Worm (Caenorhabditis elegans) whole organism, L1 larva: Measurements from ENCODE around the gene catp-4.

Experiments
- C16A3.4 ChIP-seq: fragments of 150-350 bp; optimal IDR thresholded peaks from 2 replicates; lab custom pipeline; 2014; ENCODE audit warnings: missing biosample characterization, missing genetic modification characterization
- Y116A8C.19 ChIP-seq: sonication (generic microtip); optimal IDR thresholded peaks from 2 replicates; lab custom pipeline; 2016; ENCODE audit warnings: missing compliant biosample characterization, missing genetic modification characterization, borderline replicate concordance
- aha-1 ChIP-seq: fragments of 150-350 bp; optimal IDR thresholded peaks from 2 replicates; lab custom pipeline; 2014; ENCODE audit warnings: missing biosample characterization, missing genetic modification characterization
- alr-1 ChIP-seq: fragments of 200-800 bp; sonication (Bioruptor generic); optimal IDR thresholded peaks from 2 replicates; lab custom pipeline; 2018; ENCODE audit warnings: borderline replicate concordance, mild to moderate bottlenecking, missing genetic modification characterization, missing compliant biosample characterization
- blmp-1 ChIP-seq: fragments of 150-350 bp; optimal IDR thresholded peaks from 2 replicates; lab custom pipeline; 2014; ENCODE audit warnings: missing biosample characterization, missing genetic modification characterization
- ceh-82 ChIP-seq, 3 experiments: fragments of 150-350 bp in 1 of 3; sonication (generic microtip) in 2 of 3; optimal IDR thresholded peaks; 2 replicates each; lab custom pipeline; 2014 to 2017; ENCODE audit warnings: missing biosample characterization in 3 of 3, missing genetic modification characterization in 3 of 3
- ces-1 ChIP-seq: fragments of 150-350 bp; optimal IDR thresholded peaks from 2 replicates; lab custom pipeline; 2014; ENCODE audit warnings: missing biosample characterization, missing genetic modification reagents, missing genetic modification characterization
- efl-1 ChIP-seq, 4 experiments: fragments of 150-350 bp; optimal IDR thresholded peaks in 3 of 4; peaks in 1 of 4; 1 replicate in 1 of 4; 2 replicates in 3 of 4; lab custom pipeline; 2014; ENCODE audit warnings: missing biosample characterization in 2 of 4, missing genetic modification characterization in 2 of 4, missing genetic modification reagents in 2 of 4
- egl-13 ChIP-seq: sonication (generic microtip); optimal IDR thresholded peaks from 2 replicates; lab custom pipeline; 2016; ENCODE audit warnings: missing genotype, missing genetic modification reagents, missing genetic modification characterization, missing compliant biosample characterization
- elt-3 ChIP-seq, 6 experiments: fragments of 150-350 bp in 1 of 6; sonication (generic microtip); optimal IDR thresholded peaks; 2 replicates each; lab custom pipeline; 2017 to 2018; ENCODE audit warnings: missing biosample characterization in 6 of 6, missing genetic modification characterization in 6 of 6, inconsistent platforms in 1 of 6
- ets-5 ChIP-seq: fragments of 200-800 bp; sonication (Bioruptor generic); IDR thresholded peaks from 2 replicates; pipeline ENCODE4 v1.3.6; 2022; ENCODE audit warnings: missing genetic modification characterization, missing compliant biosample characterization
- fkh-10 ChIP-seq: sonication (generic microtip); optimal IDR thresholded peaks from 2 replicates; lab custom pipeline; 2017; ENCODE audit warnings: missing biosample characterization, missing genetic modification reagents, missing genetic modification characterization
- fkh-4 ChIP-seq: sonication (generic microtip); optimal IDR thresholded peaks from 2 replicates; lab custom pipeline; 2016; ENCODE audit warnings: missing compliant biosample characterization, missing genetic modification characterization, borderline replicate concordance
- grh-1 ChIP-seq: fragments of 200-800 bp; sonication (Bioruptor generic); IDR thresholded peaks from 2 replicates; pipeline ENCODE4 v1.3.6; 2022; ENCODE audit warnings: missing genetic modification reagents, missing genetic modification characterization, missing compliant biosample characterization
- hlh-17 ChIP-seq: fragments of 200-800 bp; sonication (Bioruptor generic); optimal IDR thresholded peaks from 2 replicates; lab custom pipeline; 2018; ENCODE audit warnings: missing genetic modification characterization, mild to moderate bottlenecking, missing compliant biosample characterization, moderate library complexity, borderline replicate concordance
- lin-14 ChIP-seq: fragments of 200-800 bp; sonication (Bioruptor generic); optimal IDR thresholded peaks from 2 replicates; lab custom pipeline; 2018; ENCODE audit warnings: mild to moderate bottlenecking, missing genetic modification characterization, moderate library complexity, missing compliant biosample characterization
- lin-15B ChIP-seq: fragments of 150-350 bp; sonication (generic microtip); optimal IDR thresholded peaks from 3 replicates; lab custom pipeline; 2014; ENCODE audit warnings: missing biosample characterization, missing genetic modification characterization
- lin-35 ChIP-seq, 2 experiments: fragments of 150-350 bp; optimal IDR thresholded peaks; 2 replicates each; lab custom pipeline; 2014; ENCODE audit warnings: missing biosample characterization in 2 of 2, missing genetic modification characterization in 2 of 2, missing genetic modification reagents in 2 of 2
- mab-9 ChIP-seq: fragments of 200-800 bp; sonication (Bioruptor generic); IDR thresholded peaks from 2 replicates; pipeline ENCODE4 v1.3.6; 2022; ENCODE audit warnings: missing genetic modification reagents, missing genetic modification characterization, missing compliant biosample characterization
- mef-2 ChIP-seq: fragments of 150-350 bp; optimal IDR thresholded peaks from 2 replicates; lab custom pipeline; 2014; ENCODE audit warnings: missing biosample characterization, missing genetic modification characterization
- nhr-19 ChIP-seq: fragments of 200-800 bp; sonication (Bioruptor generic); conservative IDR thresholded peaks from 2 replicates; pipeline ENCODE4 v1.3.6; 2022; ENCODE audit warnings: missing genetic modification characterization, missing compliant biosample characterization
- nhr-77 ChIP-seq: fragments of 150-350 bp; optimal IDR thresholded peaks from 2 replicates; lab custom pipeline; 2014; ENCODE audit warnings: missing biosample characterization, missing genetic modification characterization
- nhr-84 ChIP-seq: sonication (generic microtip); optimal IDR thresholded peaks from 2 replicates; lab custom pipeline; 2017; ENCODE audit warnings: missing biosample characterization, missing genetic modification characterization
- pag-3 ChIP-seq: sonication (generic microtip); optimal IDR thresholded peaks from 2 replicates; lab custom pipeline; 2017; ENCODE audit warnings: missing genetic modification characterization, mild to moderate bottlenecking, missing compliant biosample characterization, antibody characterized with exemption, borderline replicate concordance; ENCODE audit not compliant: insufficient read depth
- rnt-1 ChIP-seq: sonication (generic microtip); optimal IDR thresholded peaks from 2 replicates; lab custom pipeline; 2016; ENCODE audit warnings: mild to moderate bottlenecking, missing genetic modification characterization, moderate library complexity, missing compliant biosample characterization
- snpc-4 ChIP-seq: fragments of 150-350 bp; optimal IDR thresholded peaks from 2 replicates; lab custom pipeline; 2014; ENCODE audit warnings: missing biosample characterization, missing genetic modification characterization
- snu-23 ChIP-seq: sonication (generic microtip); optimal IDR thresholded peaks from 2 replicates; lab custom pipeline; 2016; ENCODE audit warnings: missing genetic modification characterization, missing compliant biosample characterization
- sptf-1 ChIP-seq: fragments of 150-350 bp; optimal IDR thresholded peaks from 2 replicates; lab custom pipeline; 2014; ENCODE audit warnings: missing biosample characterization, missing genetic modification characterization
- swsn-7 ChIP-seq: sonication (generic microtip); optimal IDR thresholded peaks from 2 replicates; lab custom pipeline; 2016; ENCODE audit warnings: missing genetic modification characterization, missing compliant biosample characterization
- tbx-2 ChIP-seq: sonication (generic microtip); optimal IDR thresholded peaks from 2 replicates; lab custom pipeline; 2016; ENCODE audit warnings: missing genetic modification characterization, missing compliant biosample characterization
- unc-98 ChIP-seq: fragments of 200-800 bp; sonication (Bioruptor generic); IDR thresholded peaks from 2 replicates; pipeline ENCODE4 v1.3.6; 2022; ENCODE audit warnings: missing genetic modification characterization, missing compliant biosample characterization
- vab-15 ChIP-seq: sonication (generic microtip); optimal IDR thresholded peaks from 2 replicates; lab custom pipeline; 2017; ENCODE audit warnings: missing genotype, mild to moderate bottlenecking, missing genetic modification characterization, missing compliant biosample characterization
- xbp-1 ChIP-seq: sonication (generic microtip); optimal IDR thresholded peaks from 2 replicates; lab custom pipeline; 2016; ENCODE audit warnings: missing genetic modification characterization, missing compliant biosample characterization
- ztf-11 ChIP-seq, 2 experiments: sonication (generic microtip); optimal IDR thresholded peaks; 2 replicates each; lab custom pipeline; 2016 to 2017; ENCODE audit warnings: missing genetic modification characterization in 2 of 2, missing biosample characterization in 1 of 2, missing compliant biosample characterization in 1 of 2
- ztf-4 ChIP-seq: fragments of 150-350 bp; optimal IDR thresholded peaks from 2 replicates; lab custom pipeline; 2014; ENCODE audit warnings: missing biosample characterization, missing genetic modification characterization

The catp-4 gene

ce11 chrII:14576429-14576828, 17.0 kb upstream of the catp-4 start, which contains the start of gene C01G12.13:
C01G12.13 (plus strand) TSS chrII:14576729.
- TF ChIP-seq nhr-77 (no peak), lin-14 (GFP tag; lab: Kevin White, UChicago) (no peak), alr-1 (tag; lab: Kevin White, UChicago) (no peak), elt-3 (tag; optimal IDR thresholded peaks at IDR 0.05; lab: Kevin White, UChicago) (no peak), ceh-82 (tag; optimal IDR thresholded peaks at IDR 0.05; lab: Kevin White, UChicago) (no peak), ces-1 (GFP tag; lab: Kevin White, UChicago) (no peak), mef-2 (no peak), ztf-4 (no peak)

- no peak for TF ChIP-seq fkh-10 (GFP tag; lab: Kevin White, UChicago)
- no peak for TF ChIP-seq snu-23 (GFP tag; lab: Kevin White, UChicago)
- no peak for TF ChIP-seq mab-9 (GFP tag; lab: Robert Waterston, UW)
- TF ChIP-seq snpc-4 (tag; lab: Kevin White, UChicago): no peak
- no peak for TF ChIP-seq grh-1 (GFP tag; lab: Robert Waterston, UW)
- TF ChIP-seq vab-15 (tag; lab: Kevin White, UChicago): no peak
- no peak for TF ChIP-seq swsn-7 (tag; lab: Kevin White, UChicago)
- no peak for TF ChIP-seq nhr-19
- no peak for TF ChIP-seq blmp-1 (tag; lab: Kevin White, UChicago)
- no peak for TF ChIP-seq pag-3
These were observed 15.4 kb upstream of the catp-4 start, which contains the start of gene nspb-7 for ce11 chrII:14578013-14578412. nspb-7 (plus strand) TSS chrII:14578313.

ce11 chrII:14578716-14579115, 14.7 kb upstream of the catp-4 start, which contains the start of gene C01G12.9:
C01G12.9 (plus strand) TSS chrII:14579016.
- TF ChIP-seq sptf-1 (tag; lab: Kevin White, UChicago) (no peak), efl-1 (optimal IDR thresholded peaks at IDR 0.05; lab: Kevin White, UChicago) (no peak), efl-1 (GFP tag; optimal IDR thresholded peaks at IDR 0.05 in 1 of 2; lab: Kevin White, UChicago) (peak in 1 of 2 experiments; percentile 51)

- TF ChIP-seq mab-9 (GFP tag; lab: Robert Waterston, UW) (no peak), fkh-4 (tag; lab: Kevin White, UChicago) (no peak), efl-1 (optimal IDR thresholded peaks at IDR 0.05; lab: Kevin White, UChicago) (no peak), efl-1 (GFP tag; optimal IDR thresholded peaks at IDR 0.05 in 1 of 2; lab: Kevin White, UChicago) (peak in 1 of 2 experiments; percentile 62), Y116A8C.19 (no peak)
These were observed 12.8 kb upstream of the catp-4 start, which contains the start of the genes nspb-8 and nspb-9 for ce11 chrII:14580549-14580948. nspb-8 (minus strand) TSS chrII:14580649. nspb-9 (plus strand) TSS chrII:14580859.

ce11 chrII:14582206-14582605, 11.2 kb upstream of the catp-4 start, which contains the start of gene C01G12.3:
C01G12.3 (minus strand) TSS chrII:14582306.
- TF ChIP-seq lin-15B (no peak), aha-1 (tag; lab: Kevin White, UChicago) (no peak), hlh-17 (no peak), egl-13 (tag; lab: Kevin White, UChicago) (no peak), mab-9 (GFP tag; lab: Robert Waterston, UW) (no peak), nhr-84 (tag; lab: Kevin White, UChicago) (no peak), unc-98 (no peak), rnt-1 (tag; lab: Kevin White, UChicago) (no peak), efl-1 (optimal IDR thresholded peaks at IDR 0.05; lab: Kevin White, UChicago) (no peak), efl-1 (GFP tag; optimal IDR thresholded peaks at IDR 0.05 in 1 of 2; lab: Kevin White, UChicago) (no peak), snpc-4 (tag; lab: Kevin White, UChicago) (no peak)

DNA sequence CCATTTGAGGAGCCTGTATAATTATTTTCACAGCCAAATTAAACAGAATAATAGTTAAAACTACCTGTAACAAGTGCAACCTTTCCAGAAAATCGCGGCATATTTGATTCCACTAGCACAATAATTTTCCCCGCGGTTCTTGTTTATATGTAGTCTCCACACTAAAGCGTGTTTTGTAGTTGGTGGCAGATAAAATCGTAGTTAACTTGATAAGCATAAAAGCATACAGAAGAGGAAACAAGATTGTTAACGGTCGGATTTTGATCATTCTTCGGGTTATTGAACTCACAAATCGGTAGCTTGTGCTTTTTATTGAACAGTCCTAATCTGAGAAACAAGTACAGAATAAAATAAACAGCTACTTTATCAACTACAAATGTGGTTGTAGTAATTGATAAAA, 6.0 kb upstream of the catp-4 start, which contains the start of gene C01G12.5:
C01G12.5 (minus strand) TSS at position 101 of the 400 bp plus-strand sequence.
- TF ChIP-seq unc-98: no peak
- no peak for TF ChIP-seq C16A3.4 (tag; lab: Kevin White, UChicago)
- no peak for TF ChIP-seq mef-2
- TF ChIP-seq sptf-1 (tag; lab: Kevin White, UChicago): no peak
- no peak for TF ChIP-seq fkh-4 (tag; lab: Kevin White, UChicago)
- no peak for TF ChIP-seq xbp-1 (tag; lab: Kevin White, UChicago)
- no peak for TF ChIP-seq swsn-7 (tag; lab: Kevin White, UChicago)
- TF ChIP-seq ets-5: no peak
- no peak for TF ChIP-seq lin-35 (GFP tag; optimal IDR thresholded peaks at IDR 0.05; lab: Kevin White, UChicago)
- TF ChIP-seq nhr-77: no peak
- no peak for TF ChIP-seq ztf-11 (tag; optimal IDR thresholded peaks at IDR 0.05; lab: Kevin White, UChicago)
- TF ChIP-seq tbx-2: no peak
- TF ChIP-seq blmp-1 (tag; lab: Kevin White, UChicago): no peak
